Fruit fly (Drosophila melanogaster): ENCODE data around the gene GatA.

The GatA gene

dm6 chr3R:18998370-18998769, 30.3 kb downstream of the GatA start (continued):
- no peak for TF ChIP-seq Abd-B (GFP tag; optimal IDR thresholded peaks at IDR 0.05)
- TF ChIP-seq al (GFP tag; IDR thresholded peaks at IDR 0.05): no peak
- TF ChIP-seq CG16813 (GFP tag; IDR thresholded peaks at IDR 0.05; ENCODE audit: partially characterized antibody): no peak
- TF ChIP-seq gro (GFP tag; optimal IDR thresholded peaks at IDR 0.05): no peak
- no peak for TF ChIP-seq cg (GFP tag; optimal IDR thresholded peaks at IDR 0.05)
- no peak for TF ChIP-seq CHES-1-like (GFP tag; optimal IDR thresholded peaks at IDR 0.05)
- TF ChIP-seq CG13123 (GFP tag; optimal IDR thresholded peaks at IDR 0.05): no peak
- no peak for TF ChIP-seq abd-A (tag; optimal IDR thresholded peaks at IDR 0.05)
- TF ChIP-seq CG11695 (GFP tag; IDR thresholded peaks at IDR 0.05): no peak
- TF ChIP-seq lmd (GFP tag; IDR thresholded peaks at IDR 0.05): 0 out of 2 replicates have a peak, but pooled peaks have one; percentile 18
- TF ChIP-seq B-H1 (GFP tag; IDR thresholded peaks at IDR 0.05): no peak
- TF ChIP-seq CG18476 (GFP tag; optimal IDR thresholded peaks at IDR 0.05): no peak
- no peak for TF ChIP-seq toy (GFP tag; IDR thresholded peaks at IDR 0.05)
- no peak for TF ChIP-seq CG12104 (GFP tag; optimal IDR thresholded peaks at IDR 0.05)
- TF ChIP-seq CG6689 (GFP tag; IDR thresholded peaks at IDR 0.05): no peak
- TF ChIP-seq Lim3 (GFP tag; IDR thresholded peaks at IDR 0.05): no peak
- no peak for TF ChIP-seq CG34376 (GFP tag; optimal IDR thresholded peaks at IDR 0.05)
- TF ChIP-seq CG6765 (GFP tag; optimal IDR thresholded peaks at IDR 0.05): no peak
- peak; percentile 64 for TF ChIP-seq Med (GFP tag)
- no peak for TF ChIP-seq CG43689 (GFP tag; IDR thresholded peaks at IDR 0.05)
- TF ChIP-seq NC2β (GFP tag; optimal IDR thresholded peaks at IDR 0.05): no peak
- no peak for TF ChIP-seq CG18764 (GFP tag; optimal IDR thresholded peaks at IDR 0.05)
- no peak for TF ChIP-seq CG9932 (GFP tag; IDR thresholded peaks at IDR 0.05)
- no peak for TF ChIP-seq sug (tag; optimal IDR thresholded peaks at IDR 0.05)
- peak; percentile 10 for TF ChIP-seq sens (GFP tag)
- no peak for TF ChIP-seq Nf-YA (GFP tag; IDR thresholded peaks at IDR 0.05)
- TF ChIP-seq Gug (GFP tag; IDR thresholded peaks at IDR 0.05): 0 out of 4 replicates have a peak, but pooled peaks have one; percentile 18
- TF ChIP-seq Dip2 (GFP tag; IDR thresholded peaks at IDR 0.05): no peak
- TF ChIP-seq z (GFP tag; IDR thresholded peaks at IDR 0.05): no peak
- TF ChIP-seq dysf (GFP tag; IDR thresholded peaks at IDR 0.05): peak; percentile 38; the same call in 1 of the 3 replicates
- no peak for TF ChIP-seq CG8359 (GFP tag; optimal IDR thresholded peaks at IDR 0.05; ENCODE audit: borderline replicate concordance)
- peak; percentile 25; the same call in 1 of the 2 replicates for TF ChIP-seq CG32532 (GFP tag; IDR thresholded peaks at IDR 0.05)
- TF ChIP-seq CG14860 (GFP tag; IDR thresholded peaks at IDR 0.05; ENCODE audit: partially characterized antibody): no peak
- no peak for TF ChIP-seq CG2116 (GFP tag; optimal IDR thresholded peaks at IDR 0.05)
- no peak for TF ChIP-seq ato (GFP tag; IDR thresholded peaks at IDR 0.05; ENCODE audit: partially characterized antibody)
- TF ChIP-seq CG8765 (GFP tag; IDR thresholded peaks at IDR 0.05): 0 out of 2 replicates have a peak, but pooled peaks have one; percentile 15
- TF ChIP-seq CG8924 (tag; optimal IDR thresholded peaks at IDR 0.05): no peak
- no peak for TF ChIP-seq Hr39 (optimal IDR thresholded peaks at IDR 0.05)
- no peak for TF ChIP-seq ham (GFP tag; IDR thresholded peaks at IDR 0.05)
- TF ChIP-seq CG16815 (GFP tag; optimal IDR thresholded peaks at IDR 0.05): no peak
- TF ChIP-seq CG14667 (GFP tag; IDR thresholded peaks at IDR 0.05): no peak
- no peak for TF ChIP-seq CG5180 (GFP tag; optimal IDR thresholded peaks at IDR 0.05)
- TF ChIP-seq Ptx1 (GFP tag; IDR thresholded peaks at IDR 0.05): 0 out of 2 replicates have a peak, but pooled peaks have one; percentile 17
- no peak for TF ChIP-seq bbx (GFP tag; IDR thresholded peaks at IDR 0.05; ENCODE audit: partially characterized antibody)
- TF ChIP-seq tio (GFP tag; optimal IDR thresholded peaks at IDR 0.05): no peak
- TF ChIP-seq amos (GFP tag; IDR thresholded peaks at IDR 0.05; ENCODE audit: partially characterized antibody): no peak
- TF ChIP-seq ssp (GFP tag; IDR thresholded peaks at IDR 0.05): peak; percentile 15; the same call in 1 of the 2 replicates
- no peak for TF ChIP-seq CG12071 (GFP tag; optimal IDR thresholded peaks at IDR 0.05)
- no peak for TF ChIP-seq nau (GFP tag; optimal IDR thresholded peaks at IDR 0.05)
- TF ChIP-seq CG4282 (GFP tag; optimal IDR thresholded peaks at IDR 0.05): no peak
- TF ChIP-seq CG14441 (GFP tag; IDR thresholded peaks at IDR 0.05): no peak
- no peak for TF ChIP-seq Dad (GFP tag; optimal IDR thresholded peaks at IDR 0.05)
